Fruit fly (Drosophila melanogaster): ENCODE data around the gene retm.
A peak's percentile ranks its signal among the peaks of the same experiment; 100 is the strongest.

- TF ChIP-seq Pif1A (GFP tag; optimal IDR thresholded peaks at IDR 0.05) (no peak), CG14655 (GFP tag; optimal IDR thresholded peaks at IDR 0.05) (no peak), EcR (GFP tag; optimal IDR thresholded peaks at IDR 0.05) (no peak), CG8301 (tag; optimal IDR thresholded peaks at IDR 0.05) (peak; percentile 71), gl (tag; optimal IDR thresholded peaks at IDR 0.05) (no peak)
Observed at dm6 chr2L:6480212-6480994, 24.7 kb upstream of the retm start, which contains the start of the genes Sec61alpha and Daxx.
